Fruit fly (Drosophila melanogaster): ENCODE data around the gene CG31010.

- no peak for TF ChIP-seq Dfd (GFP tag; optimal IDR thresholded peaks at IDR 0.05)
- no peak for TF ChIP-seq CrebA (GFP tag; optimal IDR thresholded peaks at IDR 0.05; ENCODE audit: borderline replicate concordance)
- no peak for TF ChIP-seq usp (GFP tag; optimal IDR thresholded peaks at IDR 0.05)
- no peak for TF ChIP-seq sv (GFP tag; optimal IDR thresholded peaks at IDR 0.05)
- no peak for TF ChIP-seq h (GFP tag; optimal IDR thresholded peaks at IDR 0.05)
- TF ChIP-seq psq (GFP tag; optimal IDR thresholded peaks at IDR 0.05) = no peak
- no peak for TF ChIP-seq HLH106 (tag; optimal IDR thresholded peaks at IDR 0.05)
Measured at dm6 chr3R:30710442-30710841, 4.5 kb upstream of the CG31010 start.
